Worm (Caenorhabditis elegans) whole organism, L4 larva: ENCODE measurements around the gene oac-14.

Source experiments
- D1046.2 ChIP-seq: fragments of 200-800 bp; sonication (Bioruptor generic); IDR thresholded peaks from 2 replicates; pipeline ENCODE4 v1.3.6; 2022; ENCODE audit warnings: missing genetic modification characterization, missing compliant biosample characterization
- F37D6.2 ChIP-seq: sonication (generic microtip); optimal IDR thresholded peaks from 2 replicates; lab custom pipeline; 2016; ENCODE audit warnings: mild to moderate bottlenecking, missing genetic modification characterization, missing compliant biosample characterization
- F44E2.7 ChIP-seq: fragments of 200-800 bp; sonication (Bioruptor generic); IDR thresholded peaks from 2 replicates; pipeline ENCODE4 v2.1.2; 2022; ENCODE audit warnings: missing genetic modification characterization, missing compliant biosample characterization
- R02D3.7 ChIP-seq: fragments of 150-350 bp; sonication (generic microtip); optimal IDR thresholded peaks from 3 replicates; lab custom pipeline; 2014; ENCODE audit warnings: missing biosample characterization, missing genetic modification characterization
- Y5F2A.4 ChIP-seq: fragments of 200-800 bp; sonication (Bioruptor generic); optimal IDR thresholded peaks from 2 replicates; lab custom pipeline; 2018; ENCODE audit warnings: mild to moderate bottlenecking, missing genetic modification characterization, missing compliant biosample characterization
- Y75B8A.6 ChIP-seq: fragments of 200-800 bp; sonication (Bioruptor generic); IDR thresholded peaks from 2 replicates; pipeline ENCODE4 v1.3.6; 2022; ENCODE audit warnings: missing genetic modification reagents, missing genetic modification characterization, missing compliant biosample characterization
- aha-1 ChIP-seq: fragments of 150-350 bp; peaks from one replicate; lab custom pipeline; 2014; ENCODE audit warnings: missing biosample characterization, missing genetic modification characterization
- aly-2 ChIP-seq: sonication (generic microtip); optimal IDR thresholded peaks from 2 replicates; lab custom pipeline; 2018; ENCODE audit warnings: missing biosample characterization, missing genetic modification characterization
- ama-1 ChIP-seq: fragments of 150-350 bp; optimal IDR thresholded peaks from 2 replicates; lab custom pipeline; 2014; ENCODE audit warnings: inconsistent platforms, mixed read lengths
- ceh-32 ChIP-seq: sonication (generic microtip); optimal IDR thresholded peaks from 2 replicates; lab custom pipeline; 2016; ENCODE audit warnings: mild to moderate bottlenecking, missing genetic modification characterization, missing compliant biosample characterization; ENCODE audit not compliant: poor library complexity
- daf-16 ChIP-seq, 3 experiments: sonication (generic microtip); optimal IDR thresholded peaks; 2 replicates each; lab custom pipeline; 2016 to 2017; ENCODE audit warnings: missing genetic modification characterization in 3 of 3, missing genetic modification reagents in 3 of 3, mild to moderate bottlenecking in 2 of 3, missing compliant biosample characterization in 2 of 3, missing biosample characterization in 1 of 3, moderate library complexity in 1 of 3
- dmd-6 ChIP-seq: fragments of 200-800 bp; sonication (Bioruptor generic); IDR thresholded peaks from 2 replicates; pipeline ENCODE4 v1.3.6; 2022; ENCODE audit warnings: missing genetic modification reagents, missing genetic modification characterization, missing compliant biosample characterization
- duxl-1 ChIP-seq: sonication (generic microtip); optimal IDR thresholded peaks from 2 replicates; lab custom pipeline; 2016; ENCODE audit warnings: mild to moderate bottlenecking, missing genetic modification characterization, moderate library complexity, missing compliant biosample characterization; ENCODE audit not compliant: poor library complexity
- dve-1 ChIP-seq: sonication (generic microtip); optimal IDR thresholded peaks from 2 replicates; lab custom pipeline; 2017; ENCODE audit warnings: antibody characterized with exemption, mild to moderate bottlenecking, missing genetic modification characterization, missing compliant biosample characterization; ENCODE audit not compliant: insufficient read depth
- fkh-10 ChIP-seq: fragments of 150-350 bp; optimal IDR thresholded peaks from 2 replicates; lab custom pipeline; 2014; ENCODE audit warnings: missing biosample characterization, missing genetic modification reagents, missing genetic modification characterization
- fos-1 ChIP-seq: fragments of 150-350 bp; optimal IDR thresholded peaks from 2 replicates; lab custom pipeline; 2014; ENCODE audit warnings: missing biosample characterization, missing genetic modification characterization
- gei-8 ChIP-seq: fragments of 200-800 bp; sonication (Bioruptor generic); optimal IDR thresholded peaks from 2 replicates; lab custom pipeline; 2018; ENCODE audit warnings: mild to moderate bottlenecking, missing genetic modification characterization, missing compliant biosample characterization
- hif-1 ChIP-seq, 2 experiments: sonication (generic microtip); optimal IDR thresholded peaks; 2 replicates each; lab custom pipeline; 2016 to 2017; ENCODE audit warnings: missing compliant biosample characterization in 2 of 2, missing genetic modification characterization in 2 of 2, missing genetic modification reagents in 2 of 2, missing genotype in 2 of 2, mild to moderate bottlenecking in 1 of 2
- hlh-11 ChIP-seq: fragments of 200-800 bp; sonication (Bioruptor generic); optimal IDR thresholded peaks from 2 replicates; lab custom pipeline; 2018; ENCODE audit warnings: mild to moderate bottlenecking, missing genetic modification characterization, missing compliant biosample characterization
- hlh-30 ChIP-seq: sonication (generic microtip); optimal IDR thresholded peaks from 2 replicates; lab custom pipeline; 2017; ENCODE audit warnings: antibody characterized with exemption, mild to moderate bottlenecking, missing genetic modification characterization, missing compliant biosample characterization; ENCODE audit not compliant: insufficient read depth
- jun-1 ChIP-seq: fragments of 150-350 bp; optimal IDR thresholded peaks from 2 replicates; lab custom pipeline; 2014; ENCODE audit warnings: missing biosample characterization, missing genetic modification reagents, missing genetic modification characterization
- lin-15B ChIP-seq: fragments of 150-350 bp; sonication (generic microtip); optimal IDR thresholded peaks from 3 replicates; lab custom pipeline; 2014; ENCODE audit warnings: missing biosample characterization, missing genetic modification characterization
- lin-29 ChIP-seq: fragments of 200-800 bp; sonication (Bioruptor generic); IDR thresholded peaks from 2 replicates; pipeline ENCODE4 v1.3.6; 2022; ENCODE audit warnings: missing genetic modification reagents, missing genetic modification characterization, missing compliant biosample characterization
- lin-39 ChIP-seq: fragments of 150-350 bp; optimal IDR thresholded peaks from 2 replicates; lab custom pipeline; 2014; ENCODE audit warnings: missing biosample characterization, missing genetic modification reagents, missing genetic modification characterization
- lsy-2 ChIP-seq, 2 experiments: fragments of 150-350 bp in 1 of 2; sonication (generic microtip) in 1 of 2; optimal IDR thresholded peaks; 2 replicates each; lab custom pipeline; 2014 to 2017; ENCODE audit warnings: missing biosample characterization in 2 of 2, missing genetic modification characterization in 2 of 2
- madf-9 ChIP-seq: fragments of 200-800 bp; sonication (Bioruptor generic); conservative IDR thresholded peaks from 2 replicates; pipeline ENCODE4 v1.3.6; 2022; ENCODE audit warnings: missing genetic modification reagents, missing genetic modification characterization, missing compliant biosample characterization
- mdt-29 ChIP-seq: fragments of 200-800 bp; sonication (Bioruptor generic); IDR thresholded peaks from 2 replicates; pipeline ENCODE4 v1.3.6; 2022; ENCODE audit warnings: missing genetic modification reagents, missing genetic modification characterization, missing compliant biosample characterization
- mxl-2 ChIP-seq: fragments of 200-800 bp; sonication (Bioruptor generic); conservative IDR thresholded peaks from 2 replicates; pipeline ENCODE4 v1.3.6; 2022; ENCODE audit warnings: missing genetic modification reagents, missing genetic modification characterization, missing compliant biosample characterization
- mxl-3 ChIP-seq: fragments of 200-800 bp; sonication (Bioruptor generic); optimal IDR thresholded peaks from 2 replicates; lab custom pipeline; 2018; ENCODE audit warnings: mild to moderate bottlenecking, missing genetic modification characterization, missing compliant biosample characterization
- nhr-10 ChIP-seq: fragments of 150-350 bp; optimal IDR thresholded peaks from 2 replicates; lab custom pipeline; 2014; ENCODE audit warnings: missing biosample characterization, missing genetic modification characterization
- nhr-11 ChIP-seq: fragments of 150-350 bp; optimal IDR thresholded peaks from 2 replicates; lab custom pipeline; 2014; ENCODE audit warnings: missing biosample characterization, missing genetic modification characterization
- nhr-25 ChIP-seq: sonication (generic microtip); optimal IDR thresholded peaks from 2 replicates; lab custom pipeline; 2017; ENCODE audit warnings: missing genetic modification characterization, mild to moderate bottlenecking, missing compliant biosample characterization, antibody characterized with exemption, moderate library complexity, borderline replicate concordance; ENCODE audit not compliant: insufficient read depth
- nhr-28 ChIP-seq: fragments of 150-350 bp; optimal IDR thresholded peaks from 2 replicates; lab custom pipeline; 2014; ENCODE audit warnings: missing biosample characterization, missing genetic modification characterization
- nhr-6 ChIP-seq: fragments of 150-350 bp; optimal IDR thresholded peaks from 2 replicates; lab custom pipeline; 2014; ENCODE audit warnings: missing biosample characterization, missing genetic modification characterization
- nhr-76 ChIP-seq: fragments of 150-350 bp; optimal IDR thresholded peaks from 2 replicates; lab custom pipeline; 2014; ENCODE audit warnings: missing biosample characterization, missing genetic modification characterization
- rbr-2 ChIP-seq: sonication (generic microtip); optimal IDR thresholded peaks from 2 replicates; lab custom pipeline; 2016; ENCODE audit warnings: missing genotype, missing genetic modification characterization, missing compliant biosample characterization
- snpc-1.2 ChIP-seq: fragments of 200-800 bp; sonication (Bioruptor generic); IDR thresholded peaks from 2 replicates; pipeline ENCODE4 v1.3.6; 2022; ENCODE audit warnings: missing genetic modification reagents, missing genetic modification characterization, missing compliant biosample characterization
- tag-97 ChIP-seq: fragments of 200-800 bp; sonication (Bioruptor generic); IDR thresholded peaks from 2 replicates; pipeline ENCODE4 v1.3.6; 2022; ENCODE audit warnings: missing genetic modification characterization, missing compliant biosample characterization
- tra-1 ChIP-seq: fragments of 200-800 bp; sonication (Bioruptor generic); IDR thresholded peaks from 2 replicates; pipeline ENCODE4 v1.3.6; 2022; ENCODE audit warnings: missing genetic modification reagents, missing genetic modification characterization, missing compliant biosample characterization
- unc-62 ChIP-seq, 3 experiments: fragments of 150-350 bp in 1 of 3; sonication (generic microtip); optimal IDR thresholded peaks in 2 of 3; peaks in 1 of 3; 1 replicate in 1 of 3; 2 replicates in 2 of 3; lab custom pipeline; 2014 to 2017; ENCODE audit warnings: missing biosample characterization in 3 of 3, missing genetic modification characterization in 3 of 3, missing genetic modification reagents in 3 of 3, missing genotype in 1 of 3
- zip-11 ChIP-seq: fragments of 200-800 bp; sonication (Bioruptor generic); IDR thresholded peaks from 2 replicates; pipeline ENCODE4 v1.3.6; 2022; ENCODE audit warnings: missing genetic modification characterization, missing compliant biosample characterization
- ztf-7 ChIP-seq: fragments of 150-350 bp; optimal IDR thresholded peaks from 2 replicates; lab custom pipeline; 2014; ENCODE audit warnings: missing biosample characterization, missing genetic modification characterization

oac-14 gene

DNA sequence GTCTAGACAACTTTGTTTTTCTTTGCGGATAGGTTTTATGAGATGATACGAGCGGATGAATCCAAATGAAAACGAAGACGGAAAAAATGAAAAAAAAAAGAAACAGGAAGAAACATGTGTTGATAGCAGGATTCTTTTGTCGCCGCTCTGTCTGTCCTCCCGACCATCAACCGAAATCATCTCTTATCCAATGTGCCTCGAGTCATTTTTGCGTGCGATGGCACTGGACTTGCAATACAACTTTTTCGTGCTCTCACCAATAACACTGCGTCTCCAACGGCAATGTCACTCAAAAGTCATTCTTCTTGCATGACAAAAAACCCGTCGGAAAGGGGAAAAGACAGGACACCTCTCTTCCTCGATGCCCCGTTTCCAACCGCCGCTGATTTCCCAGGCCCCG, 34.5 kb upstream of the oac-14 start, which contains the start of gene ncs-4:
ncs-4 (plus strand) TSS at position 227 of the 400 bp plus-strand sequence.
- no peak for TF ChIP-seq duxl-1
- peak; percentile 37 for TF ChIP-seq hlh-11 (tag; lab: Kevin White, UChicago)
- no peak for TF ChIP-seq hlh-30
- no peak for TF ChIP-seq Y5F2A.4
- TF ChIP-seq D1046.2 (GFP tag; lab: Robert Waterston, UW): no peak
- no peak for TF ChIP-seq nhr-11 (tag; lab: Kevin White, UChicago)
- TF ChIP-seq lin-39 (tag; lab: Kevin White, UChicago): no peak
- TF ChIP-seq daf-16 (GFP tag; optimal IDR thresholded peaks at IDR 0.05; lab: Kevin White, UChicago): peak in 1 of 2 experiments; percentile 65
- no peak for TF ChIP-seq daf-16 (tag; optimal IDR thresholded peaks at IDR 0.05; lab: Kevin White, UChicago)
- TF ChIP-seq lin-15B (tag; lab: Kevin White, UChicago): no peak
- TF ChIP-seq madf-9 (GFP tag; lab: Robert Waterston, UW): no peak
- no peak for TF ChIP-seq ceh-32 (tag; lab: Kevin White, UChicago)
- TF ChIP-seq mdt-29: no peak
- no peak for TF ChIP-seq rbr-2 (tag; lab: Kevin White, UChicago)
- TF ChIP-seq tag-97 (GFP tag; lab: Robert Waterston, UW): no peak
- TF ChIP-seq jun-1 (tag; lab: Kevin White, UChicago): no peak

DNA sequence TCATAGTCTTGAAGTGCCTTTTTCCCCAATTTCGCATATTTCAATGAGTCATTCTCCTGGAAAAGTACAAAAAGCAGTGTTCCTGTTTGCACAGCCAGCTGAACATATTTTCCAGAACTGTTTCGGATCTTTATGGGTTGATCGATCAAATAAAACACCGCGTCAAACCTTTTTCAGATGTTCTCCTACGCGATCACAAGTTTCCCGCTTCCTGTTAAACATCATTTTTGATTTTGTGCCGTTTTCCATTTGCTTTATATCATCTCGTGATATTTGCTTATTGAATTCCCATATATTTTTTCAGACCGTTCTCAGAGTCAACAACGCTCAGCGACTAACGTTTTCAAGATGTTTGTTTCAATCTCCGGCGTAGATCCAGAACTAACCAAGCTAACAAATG, 32.9 kb upstream of the oac-14 start, which contains the start of gene C07A4.3:
C07A4.3 (plus strand) TSS at position 301 of the 400 bp plus-strand sequence.
- no peak for TF ChIP-seq aha-1
- TF ChIP-seq gei-8 (GFP tag; lab: Kevin White, UChicago): no peak
- TF ChIP-seq unc-62 (GFP tag; optimal IDR thresholded peaks at IDR 0.05 in 1 of 2; lab: Kevin White, UChicago): no peak
- TF ChIP-seq unc-62 (tag; optimal IDR thresholded peaks at IDR 0.05; lab: Kevin White, UChicago): no peak
- no peak for TF ChIP-seq nhr-76
- TF ChIP-seq fkh-10 (GFP tag; lab: Kevin White, UChicago): no peak
- no peak for TF ChIP-seq snpc-1.2 (GFP tag; lab: Robert Waterston, UW)
- TF ChIP-seq nhr-10 (tag; lab: Kevin White, UChicago): no peak
- TF ChIP-seq Y75B8A.6 (GFP tag; lab: Robert Waterston, UW): no peak
- no peak for TF ChIP-seq nhr-6 (tag; lab: Kevin White, UChicago)
- TF ChIP-seq mxl-2 (GFP tag; lab: Robert Waterston, UW): no peak
- TF ChIP-seq ama-1 (lab: Kevin White, UChicago): no peak
- no peak for TF ChIP-seq hif-1 (tag; optimal IDR thresholded peaks at IDR 0.05; lab: Kevin White, UChicago)
- no peak for TF ChIP-seq dve-1

- TF ChIP-seq D1046.2 (GFP tag; lab: Robert Waterston, UW) (no peak), mxl-3 (peak; percentile 40), aha-1 (peak; percentile 76)
These were observed 30.3 kb upstream of the oac-14 start, which contains the start of gene C07A4.2 for ce11 chrX:10172004-10172584. Gene C07A4.2, plus strand, starts transcription at chrX:10172198.

- no peak for TF ChIP-seq R02D3.7 (tag; lab: Kevin White, UChicago)
- TF ChIP-seq F37D6.2: no peak
- no peak for TF ChIP-seq aly-2
- TF ChIP-seq, all 104 proteins: peak for 0
These were observed 28.8 kb upstream of the oac-14 start for ce11 chrX:10170598-10170997.

DNA sequence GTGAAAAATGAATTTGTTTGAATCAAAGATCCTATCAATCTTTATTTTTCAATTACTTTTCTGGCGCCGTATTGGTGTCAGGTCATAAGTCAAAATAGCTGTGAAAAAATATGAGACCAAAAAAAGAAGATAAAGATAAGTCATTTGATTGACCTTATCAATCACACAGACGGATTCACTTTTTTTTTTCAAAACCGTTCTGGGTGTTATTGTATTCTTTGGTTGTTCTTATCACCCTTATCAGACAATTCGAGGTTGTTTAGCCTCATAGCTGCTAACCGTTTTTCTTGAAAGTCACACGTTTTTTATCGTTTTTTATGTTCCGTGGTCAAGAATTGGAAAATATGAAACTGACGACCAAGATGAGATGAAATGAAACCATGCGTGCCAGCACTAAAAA, 26.7 kb upstream of the oac-14 start:
- TF ChIP-seq nhr-28 (tag; lab: Kevin White, UChicago) (peak; percentile 63), nhr-25 (tag; lab: Kevin White, UChicago) (peak; percentile 75), aha-1 (peak; percentile 48), rbr-2 (tag; lab: Kevin White, UChicago) (no peak), zip-11 (GFP tag; lab: Robert Waterston, UW) (no peak), ztf-7 (tag; lab: Kevin White, UChicago) (no peak), fos-1 (tag; lab: Kevin White, UChicago) (no peak), nhr-6 (tag; lab: Kevin White, UChicago) (no peak), F44E2.7 (GFP tag; lab: Robert Waterston, UW) (no peak), dve-1 (peak; percentile 22), lin-29 (GFP tag; lab: Robert Waterston, UW) (no peak), dmd-6 (GFP tag; lab: Robert Waterston, UW) (peak; percentile 40; the same call in 1 of the 2 replicates), tra-1 (GFP tag; lab: Robert Waterston, UW) (0 out of 2 replicates have a peak, but pooled peaks have one; percentile 41), unc-62 (GFP tag; optimal IDR thresholded peaks at IDR 0.05 in 1 of 2; lab: Kevin White, UChicago) (peak in 1 of 2 experiments; percentile 90), unc-62 (tag; optimal IDR thresholded peaks at IDR 0.05; lab: Kevin White, UChicago) (no peak), hlh-11 (tag; lab: Kevin White, UChicago) (peak; percentile 49), lsy-2 (tag; optimal IDR thresholded peaks at IDR 0.05; lab: Kevin White, UChicago) (no peak)
